Worm (Caenorhabditis elegans): Measurements from ENCODE around the gene Y54G2A.73.
A peak's percentile ranks its signal among the peaks of the same experiment; 100 is the strongest.

Y54G2A.73 gene

DNA sequence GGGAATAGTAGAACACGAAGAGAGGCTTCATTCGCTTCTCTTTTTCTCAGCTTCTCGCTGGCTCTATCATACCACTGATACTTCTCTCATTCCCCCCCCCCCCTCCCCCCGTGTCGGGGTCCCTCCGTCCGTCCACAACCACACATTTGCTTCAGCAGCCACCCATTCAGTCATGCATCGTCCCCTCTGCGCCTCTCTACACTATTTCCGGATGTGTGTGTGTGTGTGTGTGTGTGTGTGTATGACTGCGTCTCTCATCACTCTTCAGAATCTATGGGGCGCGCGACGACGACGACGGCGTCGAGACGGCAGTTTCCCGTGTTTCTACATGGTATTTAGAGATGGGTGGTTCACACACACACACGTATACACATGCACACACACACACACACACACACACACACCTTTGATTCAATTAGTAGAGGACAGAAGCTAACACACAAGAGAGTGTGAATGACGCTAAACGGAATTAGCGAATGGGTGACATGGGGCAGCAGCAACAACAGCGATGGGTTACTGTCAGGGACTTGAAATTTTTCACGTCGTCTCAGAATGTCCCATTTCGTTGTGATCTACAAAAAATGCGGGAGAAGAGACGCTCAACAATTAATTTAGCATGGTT, 15.3 kb downstream of the Y54G2A.73 start (continued):
- TF ChIP-seq nhr-25 (tag; optimal IDR thresholded peaks at IDR 0.05; ENCODE audit: borderline replicate concordance, insufficient read depth) (no peak), ces-1 (GFP tag; optimal IDR thresholded peaks at IDR 0.05) (no peak), Y48G9A.11 (GFP tag; IDR thresholded peaks at IDR 0.05) (no peak), Y75B8A.6 (GFP tag; IDR thresholded peaks at IDR 0.05) (no peak), duxl-1 (tag; optimal IDR thresholded peaks at IDR 0.05; ENCODE audit: poor library complexity) (no peak), F10B5.3 (tag; optimal IDR thresholded peaks at IDR 0.05) (no peak), zfp-3 (GFP tag; conservative IDR thresholded peaks at IDR 0.05) (no peak), hif-1 (tag; optimal IDR thresholded peaks at IDR 0.05) (peak in 1 of 2 experiments; percentile 66), mdl-1 (tag; optimal IDR thresholded peaks at IDR 0.05) (peak; percentile 40 to 85), nhr-42 (GFP tag; IDR thresholded peaks at IDR 0.05) (no peak), ceh-82 (tag; optimal IDR thresholded peaks at IDR 0.05) (no peak), nhr-28 (tag; optimal IDR thresholded peaks at IDR 0.05) (peak; percentile 37), pqm-1 (tag; optimal IDR thresholded peaks at IDR 0.05) (no peak), ceh-62 (tag; optimal IDR thresholded peaks at IDR 0.05) (no peak), Y105C5A.15 (GFP tag; IDR thresholded peaks at IDR 0.05) (peak; percentile 48; the same call in 1 of the 2 replicates), ceh-32 (tag; optimal IDR thresholded peaks at IDR 0.05; ENCODE audit: poor library complexity) (no peak), T26A8.4 (GFP tag; IDR thresholded peaks at IDR 0.05) (peak; percentile 52; the same call in 1 of the 2 replicates), Y5F2A.4 (GFP tag; optimal IDR thresholded peaks at IDR 0.05) (no peak), D1046.2 (GFP tag; IDR thresholded peaks at IDR 0.05) (no peak), nhr-48 (tag; optimal IDR thresholded peaks at IDR 0.05) (no peak), cey-2 (tag; optimal IDR thresholded peaks at IDR 0.05; ENCODE audit: borderline replicate concordance, insufficient read depth) (no peak), tag-97 (GFP tag; IDR thresholded peaks at IDR 0.05) (no peak), madf-9 (GFP tag; conservative IDR thresholded peaks at IDR 0.05) (peak; percentile 37; the same call in 1 of the 2 replicates), php-3 (GFP tag; IDR thresholded peaks at IDR 0.05) (no peak), dve-1 (tag; optimal IDR thresholded peaks at IDR 0.05; ENCODE audit: insufficient read depth) (peak; percentile 3), dmd-6 (GFP tag; IDR thresholded peaks at IDR 0.05) (peak; percentile 38; the same call in 1 of the 2 replicates), fos-1 (tag; optimal IDR thresholded peaks at IDR 0.05) (no peak), ceh-20 (GFP tag; IDR thresholded peaks at IDR 0.05) (peak; percentile 67), nhr-76 (tag; optimal IDR thresholded peaks at IDR 0.05) (no peak), daf-12 (tag; optimal IDR thresholded peaks at IDR 0.05) (no peak), fkh-10 (GFP tag; optimal IDR thresholded peaks at IDR 0.05) (no peak), dmd-9 (GFP tag; IDR thresholded peaks at IDR 0.05) (no peak), ztf-7 (tag; optimal IDR thresholded peaks at IDR 0.05) (no peak), egl-43 (GFP tag; IDR thresholded peaks at IDR 0.05) (peak; percentile 74), tra-1 (GFP tag; IDR thresholded peaks at IDR 0.05) (peak; percentile 63; the same call in 1 of the 2 replicates), F37D6.2 (tag; optimal IDR thresholded peaks at IDR 0.05) (no peak), arid-1 (GFP tag; conservative IDR thresholded peaks at IDR 0.05) (no peak), skn-1 (tag; optimal IDR thresholded peaks at IDR 0.05) (no peak), gei-8 (GFP tag; optimal IDR thresholded peaks at IDR 0.05) (no peak), mep-1 (tag; optimal IDR thresholded peaks at IDR 0.05) (peak; percentile 72), F49E8.2 (tag; optimal IDR thresholded peaks at IDR 0.05; ENCODE audit: borderline replicate concordance) (no peak), rbr-2 (tag; optimal IDR thresholded peaks at IDR 0.05) (peak; percentile 38), ctbp-1 (GFP tag; IDR thresholded peaks at IDR 0.05) (peak; percentile 87), daf-19 (GFP tag; conservative IDR thresholded peaks at IDR 0.05) (no peak), lin-13 (GFP tag; optimal IDR thresholded peaks at IDR 0.05) (no peak), egl-27 (tag; optimal IDR thresholded peaks at IDR 0.05) (no peak), lsy-2 (tag; optimal IDR thresholded peaks at IDR 0.05) (peak; percentile 39 to 65), pha-4 (GFP tag; IDR thresholded peaks at IDR 0.05) (peak; percentile 72; the same call in 1 of the 2 replicates), pha-4 (tag; optimal IDR thresholded peaks at IDR 0.05) (no peak), snpc-4 (tag; optimal IDR thresholded peaks at IDR 0.05) (no peak)
